Fruit fly (Drosophila melanogaster) whole organism, wandering third instar larva: Measurements from ENCODE around the gene CG11878.
A peak's percentile ranks its signal among the peaks of the same experiment; 100 is the strongest.

Source experiments
- Abd-B ChIP-seq: fragments of >200 bp; optimal IDR thresholded peaks from 2 replicates; lab custom pipeline; 2017; ENCODE audit warnings: missing biosample characterization, missing genetic modification characterization
- CG32264 ChIP-seq: fragments of 200-800 bp; sonication (Bioruptor generic); optimal IDR thresholded peaks from 2 replicates; lab custom pipeline; 2016; ENCODE audit warnings: missing biosample characterization, missing genetic modification characterization
- CG9705 ChIP-seq: fragments of 200-800 bp; sonication (Bioruptor generic); optimal IDR thresholded peaks from 2 replicates; lab custom pipeline; 2018; ENCODE audit warnings: missing biosample characterization, mild to moderate bottlenecking, missing genetic modification characterization
- CrebA ChIP-seq: fragments of 200-800 bp; sonication (Bioruptor generic); optimal IDR thresholded peaks from 2 replicates; lab custom pipeline; 2016; ENCODE audit warnings: missing biosample characterization, mild to moderate bottlenecking, missing genetic modification characterization, borderline replicate concordance
- Dfd ChIP-seq: fragments of >200 bp; optimal IDR thresholded peaks from 2 replicates; lab custom pipeline; 2017; ENCODE audit warnings: missing biosample characterization, missing genetic modification characterization
- Dif ChIP-seq: fragments of 200-275, 200-300 bp; sonication (Bioruptor generic); optimal IDR thresholded peaks from 2 replicates; lab custom pipeline; 2018; ENCODE audit warnings: missing biosample characterization, missing genetic modification characterization; ENCODE audit not compliant: partially characterized antibody
- GATAd ChIP-seq: sonication (Bioruptor generic); optimal IDR thresholded peaks from 2 replicates; lab custom pipeline; 2016; ENCODE audit warnings: missing biosample characterization, missing genetic modification characterization
- HLH106 ChIP-seq: fragments of 200-800 bp; optimal IDR thresholded peaks from 3 replicates; lab custom pipeline; 2019; ENCODE audit warnings: missing biosample characterization, mild to moderate bottlenecking, missing genetic modification characterization, moderate library complexity
- Hnf4 ChIP-seq: fragments of 200-800 bp; sonication (Bioruptor generic); optimal IDR thresholded peaks from 2 replicates; lab custom pipeline; 2016; ENCODE audit warnings: missing biosample characterization, mild to moderate bottlenecking, missing genetic modification characterization
- Hr78 ChIP-seq: fragments of >200 bp; optimal IDR thresholded peaks from 2 replicates; lab custom pipeline; 2017; ENCODE audit warnings: missing biosample characterization, missing genetic modification characterization
- Hr83 ChIP-seq: fragments of 200-300 bp; sonication (Bioruptor generic); optimal IDR thresholded peaks from 2 replicates; lab custom pipeline; 2016; ENCODE audit warnings: missing biosample characterization, mild to moderate bottlenecking, missing genetic modification characterization, moderate library complexity; ENCODE audit not compliant: poor library complexity, severe bottlenecking
- Jra ChIP-seq: sonication (Bioruptor generic); optimal IDR thresholded peaks from 2 replicates; lab custom pipeline; 2016; ENCODE audit warnings: missing biosample characterization, missing genetic modification characterization
- Mio ChIP-seq: sonication (Bioruptor generic); optimal IDR thresholded peaks from 2 replicates; lab custom pipeline; 2016; ENCODE audit warnings: missing biosample characterization, missing genetic modification characterization
- Myc ChIP-seq: fragments of >200 bp; optimal IDR thresholded peaks from 2 replicates; lab custom pipeline; 2017
- N ChIP-seq: fragments of >200 bp; optimal IDR thresholded peaks from 2 replicates; lab custom pipeline; 2018; ENCODE audit warnings: missing biosample characterization, missing external identifiers, missing genetic modification characterization
- OdsH ChIP-seq: fragments of 200-800 bp; sonication (Bioruptor generic); optimal IDR thresholded peaks from 2 replicates; lab custom pipeline; 2016; ENCODE audit warnings: missing biosample characterization, mild to moderate bottlenecking, missing genetic modification characterization
- Rel ChIP-seq, 2 experiments: fragments of 200-800 bp; sonication (Bioruptor generic) in 1 of 2; optimal IDR thresholded peaks; 2 replicates in 1 of 2; 3 replicates in 1 of 2; lab custom pipeline; 2016 to 2019; ENCODE audit warnings: mild to moderate bottlenecking in 2 of 2, missing biosample characterization in 2 of 2, missing genetic modification characterization in 2 of 2, moderate library complexity in 1 of 2
- Sp1 ChIP-seq: fragments of 200-800 bp; sonication (Bioruptor generic); optimal IDR thresholded peaks from 3 replicates; lab custom pipeline; 2019; ENCODE audit warnings: missing biosample characterization, mild to moderate bottlenecking, missing genetic modification characterization, moderate library complexity
- Vsx2 ChIP-seq: fragments of 200-300, 225-300 bp; sonication (Bioruptor generic); optimal IDR thresholded peaks from 2 replicates; lab custom pipeline; 2018; ENCODE audit warnings: missing biosample characterization, missing genetic modification characterization; ENCODE audit not compliant: partially characterized antibody
- br ChIP-seq: fragments of 200-800 bp; sonication (Bioruptor generic); optimal IDR thresholded peaks from 2 replicates; lab custom pipeline; 2016; ENCODE audit warnings: missing biosample characterization, missing genetic modification characterization
- brk ChIP-seq: fragments of 200-800 bp; sonication (Bioruptor generic); optimal IDR thresholded peaks from 2 replicates; lab custom pipeline; 2016; ENCODE audit warnings: missing biosample characterization, mild to moderate bottlenecking, missing genetic modification characterization
- dl ChIP-seq, 2 experiments: fragments of 175-275, 200-275 bp in 1 of 2; fragments of 200-275 bp in 1 of 2; sonication (Bioruptor generic); optimal IDR thresholded peaks; lab custom pipeline; 2018; ENCODE audit warnings: mild to moderate bottlenecking in 2 of 2, missing biosample characterization in 2 of 2, missing genetic modification characterization in 2 of 2, moderate library complexity in 2 of 2; ENCODE audit not compliant: partially characterized antibody in 2 of 2, insufficient read depth in 1 of 2
- dmrt93B ChIP-seq: fragments of 200-800 bp; sonication (Bioruptor generic); optimal IDR thresholded peaks from 2 replicates; lab custom pipeline; 2018; ENCODE audit warnings: missing biosample characterization, mild to moderate bottlenecking, missing genetic modification characterization
- dsf ChIP-seq: sonication (Bioruptor generic); optimal IDR thresholded peaks from 2 replicates; lab custom pipeline; 2016; ENCODE audit warnings: missing biosample characterization, missing genetic modification characterization, borderline replicate concordance
- ey ChIP-seq: fragments of 200-800 bp; sonication (Bioruptor generic); optimal IDR thresholded peaks from 2 replicates; lab custom pipeline; 2016; ENCODE audit warnings: missing biosample characterization, missing genetic modification characterization
- foxo ChIP-seq, 2 experiments: fragments of 200-800 bp; sonication (Bioruptor generic); optimal IDR thresholded peaks; 2 replicates in 1 of 2; 3 replicates in 1 of 2; lab custom pipeline; 2016 to 2017; ENCODE audit warnings: missing biosample characterization in 2 of 2, missing genetic modification characterization in 2 of 2
- fru ChIP-seq: fragments of 200-800 bp; sonication (Bioruptor generic); optimal IDR thresholded peaks from 3 replicates; lab custom pipeline; 2016; ENCODE audit warnings: missing biosample characterization, mild to moderate bottlenecking, missing genetic modification characterization
- h ChIP-seq: fragments of 200-800 bp; sonication (Bioruptor generic); optimal IDR thresholded peaks from 3 replicates; lab custom pipeline; 2016; ENCODE audit warnings: missing biosample characterization, mild to moderate bottlenecking, missing genetic modification characterization
- jim ChIP-seq: fragments of 175-275, 200-325 bp; sonication (Bioruptor generic); optimal IDR thresholded peaks from 2 replicates; lab custom pipeline; 2016; ENCODE audit warnings: missing biosample characterization, mild to moderate bottlenecking, missing genetic modification characterization
- lola ChIP-seq: fragments of >200 bp; optimal IDR thresholded peaks from 2 replicates; lab custom pipeline; 2017; ENCODE audit warnings: missing biosample characterization, missing genetic modification characterization
- pan ChIP-seq: fragments of >200 bp; optimal IDR thresholded peaks from 2 replicates; lab custom pipeline; 2017
- psq ChIP-seq: fragments of 200-800 bp; sonication (Bioruptor generic); optimal IDR thresholded peaks from 3 replicates; lab custom pipeline; 2017; ENCODE audit warnings: missing biosample characterization, mild to moderate bottlenecking, missing genetic modification characterization, moderate library complexity
- rgr ChIP-seq: fragments of 200-800 bp; sonication (Bioruptor generic); optimal IDR thresholded peaks from 3 replicates; lab custom pipeline; 2016; ENCODE audit warnings: missing biosample characterization, mild to moderate bottlenecking, missing genetic modification characterization
- sage ChIP-seq: fragments of 200-800 bp; sonication (Bioruptor generic); optimal IDR thresholded peaks from 2 replicates; lab custom pipeline; 2016; ENCODE audit warnings: missing biosample characterization, mild to moderate bottlenecking, missing genetic modification characterization
- sv ChIP-seq: fragments of 200-800 bp; sonication (Bioruptor generic); optimal IDR thresholded peaks from 3 replicates; lab custom pipeline; 2016; ENCODE audit warnings: missing biosample characterization, missing genetic modification characterization
- tai ChIP-seq: sonication (Bioruptor generic); optimal IDR thresholded peaks from 2 replicates; lab custom pipeline; 2016; ENCODE audit warnings: missing biosample characterization, missing genetic modification characterization
- usp ChIP-seq: fragments of >200 bp; optimal IDR thresholded peaks from 2 replicates; lab custom pipeline; 2017; ENCODE audit warnings: missing biosample characterization, missing genetic modification characterization
- woc ChIP-seq: sonication (Bioruptor generic); optimal IDR thresholded peaks from 2 replicates; lab custom pipeline; 2016; ENCODE audit warnings: missing biosample characterization, mild to moderate bottlenecking, missing genetic modification characterization

CG11878 gene

DNA sequence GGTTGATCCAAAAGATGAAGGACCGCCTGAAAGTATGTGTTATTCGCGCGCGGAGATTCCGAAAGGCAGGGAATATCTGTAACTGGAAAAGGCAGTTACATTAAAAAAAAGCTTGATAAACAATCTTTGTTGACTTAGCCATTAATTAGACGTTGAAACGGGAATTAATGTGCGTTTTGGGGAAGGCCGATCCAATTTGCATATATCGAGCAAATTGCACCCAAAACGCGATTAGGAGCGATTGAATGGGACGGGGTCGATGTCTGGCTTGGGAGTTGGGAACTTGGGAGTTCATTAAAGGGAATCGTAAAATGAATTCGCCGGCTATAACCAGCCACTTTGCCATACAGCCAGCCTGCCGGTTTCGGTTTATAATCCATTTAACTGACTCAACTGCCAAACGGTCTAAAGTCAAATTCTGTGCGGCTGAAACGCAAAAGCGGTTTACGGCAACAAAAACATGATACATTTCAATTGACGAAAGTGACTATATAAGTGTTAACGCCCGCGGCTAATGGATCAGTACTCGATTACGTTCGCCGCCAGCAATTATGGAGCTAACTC lies 32.0 kb upstream of the CG11878 start, which contains the start of gene CG11854:
Gene CG11854, plus strand, starts transcription at position 514 of the 564 bp plus-strand sequence.
- no peak for TF ChIP-seq Myc
- TF ChIP-seq Rel (GFP tag; optimal IDR thresholded peaks at IDR 0.05; lab: Kevin White, UChicago), result no peak
- TF ChIP-seq Rel (tag; optimal IDR thresholded peaks at IDR 0.05; lab: Kevin White, UChicago), result peak; percentile 76
- TF ChIP-seq, all 38 proteins: peak for 1

DNA sequence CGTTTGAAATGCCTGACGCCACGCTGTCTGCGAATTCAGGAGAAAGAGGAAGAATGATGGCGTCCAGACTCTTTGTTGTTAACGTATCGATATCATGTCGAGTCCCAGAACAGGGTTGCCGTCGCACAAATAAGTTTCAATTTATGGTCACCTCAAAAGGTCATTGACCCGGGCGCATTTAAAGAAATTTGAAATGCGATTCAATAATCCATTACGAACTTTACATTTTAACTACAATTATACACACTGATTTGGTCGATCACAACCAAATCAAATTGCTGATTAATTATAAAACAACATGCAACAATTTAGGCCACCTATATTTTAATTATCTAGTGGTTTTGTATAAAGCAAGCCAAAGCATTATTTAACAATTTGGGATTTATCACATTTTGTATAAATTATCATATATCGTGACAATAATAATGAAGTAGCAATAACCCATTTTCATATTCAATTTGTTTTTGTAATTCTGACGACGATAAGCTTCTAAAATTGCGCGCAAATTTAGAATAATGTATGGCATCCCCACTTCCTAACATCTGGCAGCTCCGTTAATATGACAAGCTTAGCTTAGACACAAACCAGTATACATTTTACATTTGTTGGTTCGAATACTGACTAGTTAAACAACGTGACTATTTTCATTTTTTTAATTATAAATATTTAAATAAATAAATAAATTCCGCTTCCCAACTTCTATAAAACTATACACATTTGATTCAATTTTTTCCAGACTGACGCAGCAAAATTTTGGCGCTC lies 28.4 kb upstream of the CG11878 start, which contains the start of gene bam:
Gene bam, minus strand, starts transcription at position 58 of the 762 bp plus-strand sequence.
- TF ChIP-seq Jra (GFP tag; lab: Kevin White, UChicago) (no peak), tai (GFP tag; lab: Kevin White, UChicago) (no peak), Rel (GFP tag; optimal IDR thresholded peaks at IDR 0.05; lab: Kevin White, UChicago) (no peak), Rel (tag; optimal IDR thresholded peaks at IDR 0.05; lab: Kevin White, UChicago) (peak; percentile 77), Dif (no peak), HLH106 (tag; lab: Kevin White, UChicago) (no peak), Myc (peak; percentile 51), CG9705 (GFP tag; lab: Kevin White, UChicago) (no peak), ey (GFP tag; lab: Kevin White, UChicago) (no peak), woc (GFP tag; lab: Kevin White, UChicago) (no peak), brk (GFP tag; lab: Kevin White, UChicago) (no peak), Hnf4 (no peak), dl (GFP tag; optimal IDR thresholded peaks at IDR 0.05; lab: Kevin White, UChicago; ENCODE audit: insufficient read depth in 1 of 2, partially characterized antibody in 2 of 2) (no peak)

DNA sequence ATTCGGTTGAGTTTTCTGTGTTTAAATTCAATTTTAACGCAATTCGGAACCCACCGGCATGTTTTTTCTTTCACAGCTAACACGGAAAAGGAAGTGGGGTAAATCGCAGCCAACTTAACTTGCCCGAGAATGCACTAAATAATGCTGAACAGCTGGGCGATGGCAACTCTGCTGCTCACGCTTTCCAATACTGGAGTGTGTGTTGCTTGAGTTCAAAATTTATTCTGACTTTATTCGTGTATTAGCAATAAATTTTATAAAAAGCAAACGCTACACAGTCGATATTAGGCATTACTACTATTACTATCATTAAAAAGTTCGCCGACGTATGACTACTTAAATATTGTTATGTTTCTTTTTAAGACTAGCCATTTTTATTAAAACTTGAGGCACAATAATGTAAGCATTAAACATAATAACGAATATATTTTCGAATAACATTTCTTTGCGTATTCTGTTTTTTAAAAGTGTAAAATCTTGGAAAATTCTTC lies 26.2 kb upstream of the CG11878 start, which contains the start of the genes RpS27 and Nup37:
Gene RpS27, minus strand, starts transcription at position 136 of the 491 bp plus-strand sequence.
Gene Nup37, plus strand, starts transcription at position 280 of the 491 bp plus-strand sequence.
- TF ChIP-seq CG32264 (GFP tag; lab: Kevin White, UChicago) (peak; percentile 91), OdsH (GFP tag; lab: Kevin White, UChicago) (peak; percentile 95), Dfd (GFP tag; lab: Kevin White, UChicago) (no peak), Vsx2 (GFP tag; lab: Kevin White, UChicago) (no peak), CrebA (GFP tag; lab: Kevin White, UChicago) (no peak), HLH106 (tag; lab: Kevin White, UChicago) (peak; percentile 96), usp (no peak), h (GFP tag; lab: Kevin White, UChicago) (peak; percentile 96), tai (GFP tag; lab: Kevin White, UChicago) (no peak), lola (GFP tag; lab: Kevin White, UChicago) (no peak), GATAd (peak; percentile 89), pan (no peak), Abd-B (GFP tag; lab: Kevin White, UChicago) (no peak), Hnf4 (no peak), Rel (GFP tag; optimal IDR thresholded peaks at IDR 0.05; lab: Kevin White, UChicago) (peak; percentile 53), Rel (tag; optimal IDR thresholded peaks at IDR 0.05; lab: Kevin White, UChicago) (peak; percentile 83), N (GFP tag; lab: Kevin White, UChicago) (no peak), ey (GFP tag; lab: Kevin White, UChicago) (peak; percentile 90), psq (GFP tag; lab: Kevin White, UChicago) (peak; percentile 89), br (peak; percentile 98), Hr78 (GFP tag; lab: Kevin White, UChicago) (no peak), dmrt93B (peak; percentile 99), CG9705 (GFP tag; lab: Kevin White, UChicago) (peak; percentile 99), rgr (GFP tag; lab: Kevin White, UChicago) (peak; percentile 99), fru (GFP tag; lab: Kevin White, UChicago) (peak; percentile 96), Myc (peak; percentile 25), brk (GFP tag; lab: Kevin White, UChicago) (no peak), Mio (GFP tag; lab: Kevin White, UChicago) (peak; percentile 92), sv (GFP tag; lab: Kevin White, UChicago) (peak; percentile 96), Sp1 (GFP tag; lab: Kevin White, UChicago) (peak; percentile 97), dsf (peak; percentile 79), sage (peak; percentile 66), Hr83 (GFP tag; lab: Kevin White, UChicago) (peak; percentile 99), Dif (no peak), jim (GFP tag; lab: Kevin White, UChicago) (peak; percentile 7), dl (GFP tag; optimal IDR thresholded peaks at IDR 0.05; lab: Kevin White, UChicago; ENCODE audit: insufficient read depth in 1 of 2, partially characterized antibody in 2 of 2) (no peak), Jra (GFP tag; lab: Kevin White, UChicago) (no peak), foxo (GFP tag; optimal IDR thresholded peaks at IDR 0.05; lab: Kevin White, UChicago) (peak; percentile 81 to 97), woc (GFP tag; lab: Kevin White, UChicago) (peak; percentile 77)
